Worm (Caenorhabditis elegans): ENCODE results near the gene ppm-1.A.

- TF ChIP-seq R02D3.7 (tag; optimal IDR thresholded peaks at IDR 0.05) (no peak), nhr-77 (tag; optimal IDR thresholded peaks at IDR 0.05) (no peak), unc-62 (GFP tag; optimal IDR thresholded peaks at IDR 0.05 in 1 of 2) (no peak), unc-62 (tag; optimal IDR thresholded peaks at IDR 0.05) (no peak), saeg-2 (GFP tag; IDR thresholded peaks at IDR 0.05) (no peak), zag-1 (tag; optimal IDR thresholded peaks at IDR 0.05) (no peak), lin-39 (tag; optimal IDR thresholded peaks at IDR 0.05) (no peak), unc-130 (GFP tag; optimal IDR thresholded peaks at IDR 0.05) (no peak)
Measured at ce11 chrV:10535325-10535724, 863 bp downstream of the ppm-1.A start.

Measured in whole organism, L4 larva.